Fruit fly (Drosophila melanogaster) whole organism, embryonic: ENCODE measurements around the gene Mccc1.

ENCODE experiments used
- Atf3 ChIP-seq: fragments of 200-800 bp; sonication (Bioruptor generic); optimal IDR thresholded peaks from 3 replicates; lab custom pipeline; 2016; ENCODE audit warnings: missing biosample characterization, missing genetic modification characterization
- Bdp1 ChIP-seq: fragments of 200-800 bp; sonication (Bioruptor generic); optimal IDR thresholded peaks from 3 replicates; lab custom pipeline; 2016; ENCODE audit warnings: missing biosample characterization, missing genetic modification characterization
- C15 ChIP-seq: fragments of 200-800 bp; sonication (Bioruptor generic); IDR thresholded peaks from 3 replicates; pipeline ENCODE4 v1.3.6; 2022; ENCODE audit warnings: missing biosample characterization, missing genetic modification characterization
- CG10366 ChIP-seq: fragments of 200-800 bp; sonication (Bioruptor generic); IDR thresholded peaks from 2 replicates; pipeline ENCODE4 v1.3.6; 2022; ENCODE audit warnings: missing biosample characterization, missing genetic modification characterization
- CG10431 ChIP-seq: fragments of 200-800 bp; sonication (Bioruptor generic); optimal IDR thresholded peaks from 3 replicates; lab custom pipeline; 2018; ENCODE audit warnings: missing biosample characterization, mild to moderate bottlenecking, missing genetic modification characterization
- CG11723 ChIP-seq: fragments of 200-800 bp; sonication (Bioruptor generic); optimal IDR thresholded peaks from 2 replicates; lab custom pipeline; 2017; ENCODE audit warnings: missing biosample characterization, mild to moderate bottlenecking, missing genetic modification characterization
- CG14667 ChIP-seq: fragments of 200-800 bp; sonication (Bioruptor generic); IDR thresholded peaks from 2 replicates; pipeline ENCODE4 v1.3.6; 2022; ENCODE audit warnings: missing biosample characterization, missing genetic modification characterization
- CG14710 ChIP-seq: fragments of 200-800 bp; sonication (Bioruptor generic); optimal IDR thresholded peaks from 3 replicates; lab custom pipeline; 2019; ENCODE audit warnings: missing biosample characterization, mild to moderate bottlenecking, missing genetic modification characterization, moderate library complexity
- CG14860 ChIP-seq: fragments of 200-800 bp; sonication (Bioruptor generic); IDR thresholded peaks from 3 replicates; pipeline ENCODE4 v1.3.6; 2022; ENCODE audit warnings: missing biosample characterization, missing genetic modification characterization; ENCODE audit not compliant: partially characterized antibody
- CG15011 ChIP-seq: fragments of 200-800 bp; sonication (Bioruptor generic); optimal IDR thresholded peaks from 3 replicates; lab custom pipeline; 2018; ENCODE audit warnings: missing biosample characterization, mild to moderate bottlenecking, missing genetic modification characterization
- CG1529 ChIP-seq: fragments of 200-800 bp; sonication (Bioruptor generic); optimal IDR thresholded peaks from 3 replicates; lab custom pipeline; 2018; ENCODE audit warnings: missing biosample characterization, missing genetic modification characterization
- CG17612 ChIP-seq: fragments of 200-800 bp; sonication (Bioruptor generic); IDR thresholded peaks from 2 replicates; pipeline ENCODE4 v1.3.6; 2022; ENCODE audit warnings: missing biosample characterization, missing genetic modification characterization
- CG30020 ChIP-seq: fragments of 200-800 bp; optimal IDR thresholded peaks from 2 replicates; lab custom pipeline; 2019; ENCODE audit warnings: missing biosample characterization, mild to moderate bottlenecking, missing genetic modification characterization, moderate library complexity
- CG4404 ChIP-seq: fragments of 200-800 bp; sonication (Bioruptor generic); IDR thresholded peaks from 2 replicates; pipeline ENCODE4 v1.3.6; 2022; ENCODE audit warnings: missing biosample characterization, missing genetic modification characterization
- CG5180 ChIP-seq: fragments of 200-800 bp; sonication (Bioruptor generic); optimal IDR thresholded peaks from 3 replicates; lab custom pipeline; 2017; ENCODE audit warnings: missing biosample characterization, missing genetic modification characterization, mild to moderate bottlenecking, moderate library complexity, missing genetic modification reagents
- CG6272 ChIP-seq: fragments of 200-800 bp; sonication (Bioruptor generic); IDR thresholded peaks from 2 replicates; pipeline ENCODE4 v1.3.6; 2022; ENCODE audit warnings: missing biosample characterization, missing genetic modification characterization
- CG6654 ChIP-seq: fragments of 200-800 bp; sonication (Bioruptor generic); optimal IDR thresholded peaks from 2 replicates; lab custom pipeline; 2017; ENCODE audit warnings: missing biosample characterization, mild to moderate bottlenecking, missing genetic modification characterization
- CG6689 ChIP-seq: fragments of 200-800 bp; sonication (Bioruptor generic); IDR thresholded peaks from 2 replicates; pipeline ENCODE4 v1.3.6; 2022; ENCODE audit warnings: missing biosample characterization, missing genetic modification characterization
- CG7556 ChIP-seq: fragments of 200-800 bp; sonication (Bioruptor generic); optimal IDR thresholded peaks from 2 replicates; lab custom pipeline; 2017; ENCODE audit warnings: missing biosample characterization, mild to moderate bottlenecking, missing genetic modification characterization
- CG9215 ChIP-seq: fragments of 200-800 bp; sonication (Bioruptor generic); IDR thresholded peaks from 2 replicates; pipeline ENCODE4 v1.3.6; 2022; ENCODE audit warnings: missing biosample characterization, missing genetic modification characterization
- CG9437 ChIP-seq: fragments of 200-800 bp; sonication (Bioruptor generic); optimal IDR thresholded peaks from 2 replicates; lab custom pipeline; 2018; ENCODE audit warnings: missing biosample characterization, mild to moderate bottlenecking, missing genetic modification characterization
- Dek ChIP-seq: fragments of 200-800 bp; sonication (Bioruptor generic); optimal IDR thresholded peaks from 3 replicates; lab custom pipeline; 2019; ENCODE audit warnings: missing biosample characterization, mild to moderate bottlenecking, missing genetic modification characterization, moderate library complexity
- Dll ChIP-seq: fragments of 200-800 bp; sonication (Bioruptor generic); IDR thresholded peaks from 4 replicates; pipeline ENCODE4 v1.3.6; 2022; ENCODE audit warnings: missing biosample characterization, missing genetic modification characterization; ENCODE audit not compliant: partially characterized antibody
- Gsc ChIP-seq: fragments of 200-800 bp; sonication (Bioruptor generic); IDR thresholded peaks from 2 replicates; pipeline ENCODE4 v1.3.6; 2022; ENCODE audit warnings: missing biosample characterization, missing genetic modification characterization
- Hmr ChIP-seq: fragments of 200-800 bp; sonication (Bioruptor generic); optimal IDR thresholded peaks from 3 replicates; lab custom pipeline; 2017; ENCODE audit warnings: mild to moderate bottlenecking, missing biosample characterization, missing genetic modification reagents, missing genetic modification characterization
- Hr39 ChIP-seq: fragments of >200 bp; optimal IDR thresholded peaks from 2 replicates; lab custom pipeline; 2017
- Jarid2 ChIP-seq: fragments of 200-800 bp; sonication (Bioruptor generic); optimal IDR thresholded peaks from 3 replicates; lab custom pipeline; 2017; ENCODE audit warnings: mild to moderate bottlenecking, missing biosample characterization, missing genetic modification reagents, missing genetic modification characterization
- Max ChIP-seq: fragments of 200-800 bp; sonication (Bioruptor generic); optimal IDR thresholded peaks from 2 replicates; lab custom pipeline; 2016; ENCODE audit warnings: missing biosample characterization, mild to moderate bottlenecking, missing genetic modification characterization
- Mrtf ChIP-seq: fragments of 200-800 bp; sonication (Bioruptor generic); IDR thresholded peaks from 3 replicates; pipeline ENCODE4 v1.3.6; 2022; ENCODE audit warnings: missing biosample characterization, missing genetic modification characterization
- NC2β ChIP-seq: fragments of 200-800 bp; sonication (Bioruptor generic); optimal IDR thresholded peaks from 2 replicates; lab custom pipeline; 2016; ENCODE audit warnings: missing biosample characterization, missing genetic modification characterization
- Neu2 ChIP-seq: fragments of 200-800 bp; sonication (Bioruptor generic); optimal IDR thresholded peaks from 3 replicates; lab custom pipeline; 2016; ENCODE audit warnings: missing biosample characterization, missing genetic modification characterization, borderline replicate concordance
- Trl ChIP-seq, 3 experiments: fragments of >200 bp in 2 of 3; fragments of 200-800 bp in 1 of 3; sonication (Bioruptor generic) in 1 of 3; optimal IDR thresholded peaks; 2 replicates in 1 of 3; 3 replicates in 2 of 3; lab custom pipeline; 2016 to 2017; ENCODE audit warnings: missing biosample characterization in 1 of 3, missing genetic modification characterization in 1 of 3
- Usf ChIP-seq: fragments of 200-800 bp; sonication (Bioruptor generic); optimal IDR thresholded peaks from 2 replicates; lab custom pipeline; 2017; ENCODE audit warnings: missing genotype, missing biosample characterization, missing genetic modification characterization
- ara ChIP-seq: fragments of 200-800 bp; sonication (Bioruptor generic); IDR thresholded peaks from 2 replicates; pipeline ENCODE4 v1.3.6; 2022; ENCODE audit warnings: missing biosample characterization, missing genetic modification characterization
- btn ChIP-seq: fragments of 200-800 bp; sonication (Bioruptor generic); optimal IDR thresholded peaks from 2 replicates; lab custom pipeline; 2016; ENCODE audit warnings: missing biosample characterization, missing genetic modification characterization
- caup ChIP-seq: fragments of 200-800 bp; sonication (Bioruptor generic); optimal IDR thresholded peaks from 3 replicates; lab custom pipeline; 2017; ENCODE audit warnings: missing biosample characterization, mild to moderate bottlenecking, missing genetic modification characterization, moderate library complexity; ENCODE audit not compliant: severe bottlenecking
- ci ChIP-seq: fragments of 200-800 bp; sonication (Bioruptor generic); IDR thresholded peaks from 3 replicates; pipeline ENCODE4 v1.3.6; 2022; ENCODE audit warnings: missing biosample characterization, missing genetic modification characterization
- eve ChIP-seq, 2 experiments: fragments of >200 bp; optimal IDR thresholded peaks; 2 replicates each; lab custom pipeline; 2017; ENCODE audit warnings: missing biosample characterization in 2 of 2, missing genetic modification characterization in 2 of 2
- maf-S ChIP-seq: fragments of 200-800 bp; sonication (Bioruptor generic); optimal IDR thresholded peaks from 2 replicates; lab custom pipeline; 2016; ENCODE audit warnings: missing biosample characterization, missing genetic modification characterization
- nmo ChIP-seq: fragments of 200-800 bp; sonication (Bioruptor generic); optimal IDR thresholded peaks from 2 replicates; lab custom pipeline; 2018; ENCODE audit warnings: missing biosample characterization, mild to moderate bottlenecking, missing genetic modification characterization, moderate library complexity
- slbo ChIP-seq: fragments of 200-800 bp; sonication (Bioruptor generic); IDR thresholded peaks from 2 replicates; pipeline ENCODE4 v1.3.6; 2022; ENCODE audit warnings: missing biosample characterization, missing genetic modification characterization
- sna ChIP-seq: fragments of 200-800 bp; sonication (Bioruptor generic); IDR thresholded peaks from 2 replicates; pipeline ENCODE4 v1.3.6; 2022; ENCODE audit warnings: missing biosample characterization, missing genetic modification characterization; ENCODE audit not compliant: partially characterized antibody
- sob ChIP-seq: fragments of 200-800 bp; sonication (Bioruptor generic); IDR thresholded peaks from 2 replicates; pipeline ENCODE4 v1.3.6; 2022; ENCODE audit warnings: missing biosample characterization, missing genetic modification characterization
- tap ChIP-seq: fragments of 200-800 bp; optimal IDR thresholded peaks from 3 replicates; lab custom pipeline; 2019; ENCODE audit warnings: missing biosample characterization, mild to moderate bottlenecking, missing genetic modification characterization, moderate library complexity
- tin ChIP-seq: fragments of 200-800 bp; sonication (Bioruptor generic); optimal IDR thresholded peaks from 3 replicates; lab custom pipeline; 2016; ENCODE audit warnings: missing biosample characterization, missing genetic modification characterization
- tio ChIP-seq: fragments of 200-800 bp; sonication (Bioruptor generic); optimal IDR thresholded peaks from 2 replicates; lab custom pipeline; 2017; ENCODE audit warnings: missing biosample characterization, missing genetic modification characterization, inconsistent platforms
- tll ChIP-seq, 2 experiments: fragments of 200-800 bp in 1 of 2; fragments of >200 bp in 1 of 2; sonication (Bioruptor generic) in 1 of 2; optimal IDR thresholded peaks; 2 replicates each; lab custom pipeline; 2017 to 2019; ENCODE audit warnings: missing biosample characterization in 2 of 2, missing genetic modification characterization in 2 of 2, mild to moderate bottlenecking in 1 of 2, moderate library complexity in 1 of 2
- ttk ChIP-seq: fragments of 200-800 bp; sonication (Bioruptor generic); IDR thresholded peaks from 2 replicates; pipeline ENCODE4 v2.1.2; 2022; ENCODE audit warnings: missing biosample characterization, missing genetic modification characterization
- twi ChIP-seq: fragments of 200-800 bp; optimal IDR thresholded peaks from 2 replicates; lab custom pipeline; 2019; ENCODE audit warnings: missing biosample characterization, mild to moderate bottlenecking, missing genetic modification characterization, moderate library complexity

The Mccc1 gene

DNA sequence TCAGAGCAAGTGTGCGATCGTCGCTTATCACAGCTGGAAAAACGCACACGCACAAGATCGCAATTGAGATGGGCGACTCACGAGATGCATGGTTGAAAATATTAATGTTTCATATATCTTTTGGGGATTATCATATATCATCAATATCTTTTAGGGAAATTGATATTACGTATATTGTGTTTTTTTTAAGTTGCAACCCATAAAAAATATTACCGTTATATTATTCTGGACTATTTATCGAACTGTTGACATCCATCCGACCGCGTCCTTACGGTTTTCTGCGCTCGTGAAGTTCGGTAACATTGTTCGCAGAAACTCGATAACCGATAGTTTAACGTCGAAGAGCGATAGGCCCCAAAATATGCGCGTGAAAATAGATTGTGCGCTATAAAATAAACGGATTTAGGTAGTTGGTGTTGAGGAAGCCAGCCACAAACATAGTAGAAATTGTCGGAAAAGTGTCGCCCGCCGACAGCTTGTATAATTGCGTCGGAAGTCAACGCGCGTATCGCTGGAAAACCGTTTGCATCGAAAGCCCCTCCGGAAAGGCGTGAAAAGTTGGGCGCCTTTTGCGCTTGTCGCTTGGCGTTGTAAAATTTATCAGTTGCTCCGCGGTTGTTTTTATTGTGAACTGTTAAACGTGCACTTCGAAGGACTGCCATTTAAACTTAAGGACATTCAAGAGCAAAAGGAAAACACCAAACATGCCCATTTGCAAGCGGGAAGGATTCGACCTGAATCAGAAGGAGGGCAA lies at the start of gene Mccc1, which contains the start of gene Acf (continued):
- TF ChIP-seq tio (GFP tag; lab: Kevin White, UChicago): no peak
- no peak for TF ChIP-seq Hr39 (lab: Kevin White, UChicago)
- no peak for TF ChIP-seq C15 (GFP tag; lab: Robert Waterston, UW)
- TF ChIP-seq tll (GFP tag; optimal IDR thresholded peaks at IDR 0.05; lab: Kevin White, UChicago): no peak
- TF ChIP-seq CG7556: no peak
- TF ChIP-seq eve (GFP tag; optimal IDR thresholded peaks at IDR 0.05; lab: Kevin White, UChicago): no peak
- TF ChIP-seq CG14860 (GFP tag; lab: Robert Waterston, UW): peak; percentile 48; the same call in 1 of the 3 replicates
- TF ChIP-seq Bdp1: no peak
- TF ChIP-seq tap: no peak
- TF ChIP-seq btn (GFP tag; lab: Kevin White, UChicago): no peak
- TF ChIP-seq CG9437: no peak
- TF ChIP-seq sna: peak; percentile 51; the same call in 1 of the 2 replicates
- TF ChIP-seq caup (GFP tag; lab: Kevin White, UChicago): no peak
- TF ChIP-seq Trl (optimal IDR thresholded peaks at IDR 0.05; lab: Kevin White, UChicago): no peak
- TF ChIP-seq Trl (GFP tag; optimal IDR thresholded peaks at IDR 0.05; lab: Kevin White, UChicago): peak; percentile 42
- no peak for TF ChIP-seq CG14667 (GFP tag; lab: Robert Waterston, UW)
- no peak for TF ChIP-seq Usf (GFP tag; lab: Kevin White, UChicago)
- TF ChIP-seq CG15011 (GFP tag; lab: Kevin White, UChicago): no peak
- TF ChIP-seq CG6654 (GFP tag; lab: Kevin White, UChicago): no peak
- TF ChIP-seq CG11723 (GFP tag; lab: Kevin White, UChicago): no peak
- TF ChIP-seq sob (GFP tag; lab: Robert Waterston, UW): peak; percentile 37; the same call in 1 of the 2 replicates
- peak; percentile 73 for TF ChIP-seq Dll (GFP tag; lab: Robert Waterston, UW)
- TF ChIP-seq Jarid2 (GFP tag; lab: Kevin White, UChicago): no peak
- TF ChIP-seq Dek: no peak
- TF ChIP-seq ci: peak; percentile 59; the same call in 2 of the 3 replicates
- TF ChIP-seq ttk (GFP tag; lab: Robert Waterston, UW): no peak
- no peak for TF ChIP-seq CG4404 (GFP tag; lab: Robert Waterston, UW)
- TF ChIP-seq Atf3 (GFP tag; lab: Kevin White, UChicago): no peak
- no peak for TF ChIP-seq twi (tag; lab: Kevin White, UChicago)
- no peak; the same call in 1 of the 2 replicates for TF ChIP-seq CG10366 (GFP tag; lab: Robert Waterston, UW)
- no peak for TF ChIP-seq Neu2
- peak; percentile 43 for TF ChIP-seq slbo (GFP tag; lab: Robert Waterston, UW)
- TF ChIP-seq Hmr (GFP tag; lab: Kevin White, UChicago): no peak
- no peak for TF ChIP-seq ara (GFP tag; lab: Robert Waterston, UW)
- peak; percentile 31; the same call in 1 of the 2 replicates for TF ChIP-seq CG6689 (GFP tag; lab: Robert Waterston, UW)
- TF ChIP-seq CG14710: peak; percentile 60
- no peak for TF ChIP-seq CG5180 (GFP tag; lab: Kevin White, UChicago)
- no peak for TF ChIP-seq CG1529 (GFP tag; lab: Kevin White, UChicago)
- no peak for TF ChIP-seq CG17612 (GFP tag; lab: Robert Waterston, UW)
- no peak for TF ChIP-seq CG10431
- peak; percentile 22 for TF ChIP-seq tin (GFP tag; lab: Kevin White, UChicago)
- TF ChIP-seq Max: peak; percentile 61
- no peak for TF ChIP-seq maf-S (GFP tag; lab: Kevin White, UChicago)
- TF ChIP-seq Mrtf (GFP tag; lab: Robert Waterston, UW): no peak
- no peak for TF ChIP-seq Gsc (GFP tag; lab: Robert Waterston, UW)
- peak; percentile 55 for TF ChIP-seq NC2β
- TF ChIP-seq CG30020 (tag; lab: Kevin White, UChicago): peak; percentile 54
- peak; percentile 36 for TF ChIP-seq nmo (GFP tag; lab: Kevin White, UChicago)
- TF ChIP-seq CG6272 (GFP tag; lab: Robert Waterston, UW): no peak
- no peak for TF ChIP-seq CG9215
